Worm (Caenorhabditis elegans) whole organism, L4 larva: ENCODE results near the gene peli-1.

Source experiments
- D1046.2 ChIP-seq: fragments of 200-800 bp; sonication (Bioruptor generic); IDR thresholded peaks from 2 replicates; pipeline ENCODE4 v1.3.6; 2022; ENCODE audit warnings: missing genetic modification characterization, missing compliant biosample characterization
- ceh-82 ChIP-seq: sonication (generic microtip); optimal IDR thresholded peaks from 2 replicates; lab custom pipeline; 2017; ENCODE audit warnings: missing biosample characterization, missing genetic modification characterization
- cey-2 ChIP-seq: sonication (generic microtip); optimal IDR thresholded peaks from 3 replicates; lab custom pipeline; 2017; ENCODE audit warnings: missing genetic modification characterization, mild to moderate bottlenecking, missing compliant biosample characterization, antibody characterized with exemption, borderline replicate concordance; ENCODE audit not compliant: insufficient read depth
- dpl-1 ChIP-seq: fragments of 150-350 bp; optimal IDR thresholded peaks from 2 replicates; lab custom pipeline; 2014; ENCODE audit warnings: missing biosample characterization, missing genetic modification reagents, missing genetic modification characterization
- fkh-10 ChIP-seq: fragments of 150-350 bp; optimal IDR thresholded peaks from 2 replicates; lab custom pipeline; 2014; ENCODE audit warnings: missing biosample characterization, missing genetic modification reagents, missing genetic modification characterization
- jun-1 ChIP-seq: fragments of 150-350 bp; optimal IDR thresholded peaks from 2 replicates; lab custom pipeline; 2014; ENCODE audit warnings: missing biosample characterization, missing genetic modification reagents, missing genetic modification characterization
- lin-13 ChIP-seq: fragments of 150-350 bp; optimal IDR thresholded peaks from 2 replicates; lab custom pipeline; 2014; ENCODE audit warnings: missing biosample characterization, missing genetic modification reagents, missing genetic modification characterization
- lir-3 ChIP-seq: sonication (generic microtip); optimal IDR thresholded peaks from 2 replicates; lab custom pipeline; 2016; ENCODE audit warnings: mild to moderate bottlenecking, missing genetic modification characterization, missing compliant biosample characterization
- mes-2 ChIP-seq: sonication (generic microtip); optimal IDR thresholded peaks from 2 replicates; lab custom pipeline; 2016; ENCODE audit warnings: missing genotype, mild to moderate bottlenecking, missing genetic modification characterization, missing compliant biosample characterization; ENCODE audit not compliant: poor library complexity, severe bottlenecking
- nhr-237 ChIP-seq: sonication (generic microtip); optimal IDR thresholded peaks from 2 replicates; lab custom pipeline; 2017; ENCODE audit warnings: missing biosample characterization, missing genetic modification characterization
- pha-4 ChIP-seq, 2 experiments: fragments of 150-350 bp in 1 of 2; fragments of 200-800 bp in 1 of 2; sonication (Bioruptor generic) in 1 of 2; IDR thresholded peaks in 1 of 2; optimal IDR thresholded peaks in 1 of 2; 2 replicates each; pipeline versions ENCODE4 v1.3.6 to Lab custom; 2014 to 2022; ENCODE audit warnings: missing genetic modification characterization in 2 of 2, missing genetic modification reagents in 2 of 2, missing biosample characterization in 1 of 2, missing compliant biosample characterization in 1 of 2
- unc-130 ChIP-seq: sonication (generic microtip); optimal IDR thresholded peaks from 2 replicates; lab custom pipeline; 2016; ENCODE audit warnings: missing genetic modification reagents, missing genetic modification characterization, missing compliant biosample characterization
- ztf-11 ChIP-seq: fragments of 150-350 bp; optimal IDR thresholded peaks from 2 replicates; lab custom pipeline; 2014; ENCODE audit warnings: missing biosample characterization, missing genetic modification characterization

DNA sequence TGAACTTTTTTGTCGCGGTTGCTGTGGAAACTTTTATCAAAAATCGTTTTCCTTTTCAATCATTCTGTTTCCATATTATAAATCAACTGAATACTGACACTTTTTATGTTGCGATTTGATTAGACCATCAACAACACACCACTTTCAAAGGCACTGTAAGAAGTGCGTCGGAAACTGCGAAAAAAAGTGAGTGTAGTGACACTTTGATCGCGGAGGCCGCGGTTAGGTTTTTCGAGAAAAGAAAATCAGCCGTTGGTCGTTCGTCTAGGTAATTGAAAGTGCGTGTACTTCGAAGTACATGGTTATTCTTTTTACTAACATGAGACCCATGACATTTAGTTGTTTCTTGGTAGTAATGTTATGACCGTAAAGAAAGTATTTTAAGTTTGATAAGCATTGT lies 10.0 kb upstream of the peli-1 start:
- TF ChIP-seq cey-2 (tag; lab: Kevin White, UChicago) (no peak), jun-1 (tag; lab: Kevin White, UChicago) (no peak), unc-130 (GFP tag; lab: Kevin White, UChicago) (no peak), ztf-11 (tag; lab: Kevin White, UChicago) (no peak), lin-13 (GFP tag; lab: Kevin White, UChicago) (no peak), ceh-82 (tag; lab: Kevin White, UChicago) (no peak), D1046.2 (GFP tag; lab: Robert Waterston, UW) (no peak), dpl-1 (no peak), lir-3 (tag; lab: Kevin White, UChicago) (no peak), nhr-237 (tag; lab: Kevin White, UChicago) (no peak), mes-2 (no peak), pha-4 (GFP tag; IDR thresholded peaks at IDR 0.05; lab: Robert Waterston, UW) (no peak), pha-4 (tag; optimal IDR thresholded peaks at IDR 0.05; lab: Kevin White, UChicago) (no peak), fkh-10 (GFP tag; lab: Kevin White, UChicago) (no peak)
